Worm (Caenorhabditis elegans): Measurements from ENCODE around the gene ubc-19.

The ubc-19 gene

DNA sequence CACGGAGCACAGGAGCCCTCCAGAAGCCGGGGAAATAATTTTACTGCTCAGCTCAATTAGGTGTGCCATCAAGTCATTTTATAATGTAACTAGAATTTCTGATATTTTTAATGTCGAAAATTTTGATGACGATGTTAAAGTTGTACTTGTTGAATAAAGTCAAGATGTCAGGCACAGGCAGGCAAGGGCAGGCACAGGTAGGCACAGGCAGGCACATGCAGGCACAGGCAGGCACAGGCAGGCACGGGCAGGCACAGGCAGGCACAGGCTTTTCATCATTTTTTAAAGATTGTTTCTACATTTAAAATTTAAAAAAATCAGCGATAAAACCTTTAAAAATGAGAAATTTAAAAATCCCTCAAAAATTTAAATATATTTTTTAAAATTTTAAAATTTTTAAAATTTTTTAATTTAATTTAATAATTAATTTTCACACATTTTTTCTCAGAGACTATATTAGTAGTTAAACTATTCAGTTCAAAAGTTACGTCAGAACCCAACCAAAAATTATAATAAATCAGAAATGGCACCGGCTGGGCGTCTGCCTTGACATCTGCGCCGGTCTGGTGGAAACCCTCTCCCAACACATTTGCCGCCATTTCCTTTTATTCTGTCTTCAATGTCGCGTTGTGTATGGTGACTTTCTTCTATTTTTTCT, 19.8 kb upstream of the ubc-19 start, which contains the start of gene Y17D7C.6:
Y17D7C.6 (plus strand) TSS at position 608 of the 658 bp plus-strand sequence.
- no peak for TF ChIP-seq tbx-2 (tag; optimal IDR thresholded peaks at IDR 0.05)
- no peak for TF ChIP-seq ceh-28 (tag; optimal IDR thresholded peaks at IDR 0.05)
- TF ChIP-seq egl-5 (tag; optimal IDR thresholded peaks at IDR 0.05), result no peak
- TF ChIP-seq elt-1 (tag; optimal IDR thresholded peaks at IDR 0.05), result no peak
- no peak for TF ChIP-seq ceh-9 (tag; optimal IDR thresholded peaks at IDR 0.05)
- TF ChIP-seq nhr-25 (tag; optimal IDR thresholded peaks at IDR 0.05), result no peak
- no peak for TF ChIP-seq lin-15B (tag; optimal IDR thresholded peaks at IDR 0.05)
- TF ChIP-seq fkh-10 (GFP tag; optimal IDR thresholded peaks at IDR 0.05), result no peak
- TF ChIP-seq ceh-16 (tag; optimal IDR thresholded peaks at IDR 0.05), result no peak
- no peak for TF ChIP-seq nhr-23 (tag; optimal IDR thresholded peaks at IDR 0.05)
- TF ChIP-seq skn-1 (tag; optimal IDR thresholded peaks at IDR 0.05), result no peak
- no peak for TF ChIP-seq nhr-77 (tag; optimal IDR thresholded peaks at IDR 0.05)
- no peak for TF ChIP-seq jun-1 (tag; optimal IDR thresholded peaks at IDR 0.05)
- no peak for TF ChIP-seq ztf-4 (tag; optimal IDR thresholded peaks at IDR 0.05)
- no peak for TF ChIP-seq aly-2 (tag; optimal IDR thresholded peaks at IDR 0.05)

DNA sequence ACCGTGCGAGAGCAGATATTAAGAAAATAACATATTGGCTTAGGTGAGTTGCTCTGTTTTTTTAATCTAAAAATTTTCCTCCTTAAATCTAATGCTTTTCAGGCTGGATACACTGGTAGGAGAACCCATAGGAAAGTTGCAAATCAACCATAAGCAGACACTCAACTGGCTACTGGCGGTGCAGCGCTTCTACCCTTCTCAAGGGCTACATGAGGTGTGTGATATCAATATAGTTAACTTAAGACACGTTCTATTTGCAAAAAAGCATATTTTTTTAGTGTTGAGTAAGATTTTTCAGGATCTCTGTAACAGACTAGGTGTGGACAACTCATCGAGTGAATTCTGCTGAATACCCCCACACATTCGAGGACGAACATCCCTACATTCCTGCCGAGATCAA, 18.5 kb upstream of the ubc-19 start:
- TF ChIP-seq nhr-237 (tag; optimal IDR thresholded peaks at IDR 0.05), result no peak
- TF ChIP-seq lsy-12 (tag; optimal IDR thresholded peaks at IDR 0.05), result no peak
- no peak for TF ChIP-seq elt-2 (tag; optimal IDR thresholded peaks at IDR 0.05)
- no peak for TF ChIP-seq fkh-10 (GFP tag; optimal IDR thresholded peaks at IDR 0.05)
- no peak for TF ChIP-seq jun-1 (tag; optimal IDR thresholded peaks at IDR 0.05)

DNA sequence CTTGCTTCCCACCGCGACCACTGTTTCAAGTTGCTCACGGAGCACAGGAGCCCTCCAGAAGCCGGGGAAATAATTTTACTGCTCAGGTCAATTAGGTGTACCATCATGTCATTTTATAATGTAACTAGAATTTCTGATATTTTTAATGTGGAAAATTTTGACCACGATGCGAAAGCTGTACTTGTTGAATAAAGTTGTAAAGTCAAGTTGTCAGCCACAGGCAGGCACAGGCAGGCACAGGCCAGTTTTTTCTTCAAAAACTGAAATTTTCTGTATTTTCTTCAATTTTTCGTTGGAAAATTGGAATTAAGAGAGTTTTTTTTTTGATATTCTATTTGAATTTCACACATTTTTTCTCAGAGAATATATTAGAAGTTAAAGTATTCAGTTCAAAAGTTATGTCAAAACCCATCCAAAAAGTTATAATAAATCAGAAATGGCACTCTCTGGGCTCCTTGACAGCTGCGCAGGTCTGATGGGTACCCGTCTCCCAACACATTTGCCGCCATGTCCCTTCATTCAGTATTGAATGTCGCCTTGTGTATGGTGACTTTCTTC, 16.6 kb upstream of the ubc-19 start, which contains the start of gene Y17D7C.1:
Y17D7C.1 (plus strand) TSS at position 508 of the 558 bp plus-strand sequence.
- no peak for TF ChIP-seq elt-2 (tag; optimal IDR thresholded peaks at IDR 0.05)
- no peak for TF ChIP-seq ama-1 (optimal IDR thresholded peaks at IDR 0.05)
- TF ChIP-seq pha-4 (tag; optimal IDR thresholded peaks at IDR 0.05), result no peak
- TF ChIP-seq ceh-82 (tag; optimal IDR thresholded peaks at IDR 0.05), result no peak
- no peak for TF ChIP-seq mdl-1 (tag; optimal IDR thresholded peaks at IDR 0.05)
- no peak for TF ChIP-seq nfya-1 (tag; optimal IDR thresholded peaks at IDR 0.05; ENCODE audit: insufficient read depth)
- TF ChIP-seq ceh-28 (tag; optimal IDR thresholded peaks at IDR 0.05), result no peak
- no peak for TF ChIP-seq R02D3.7 (tag; optimal IDR thresholded peaks at IDR 0.05)
- no peak for TF ChIP-seq zag-1 (tag; optimal IDR thresholded peaks at IDR 0.05)
- no peak for TF ChIP-seq aly-2 (tag; optimal IDR thresholded peaks at IDR 0.05)
- TF ChIP-seq nhr-12 (tag; optimal IDR thresholded peaks at IDR 0.05), result no peak
- TF ChIP-seq ceh-9 (tag; optimal IDR thresholded peaks at IDR 0.05), result no peak
- TF ChIP-seq nhr-11 (tag; optimal IDR thresholded peaks at IDR 0.05), result no peak
- TF ChIP-seq mml-1 (tag; optimal IDR thresholded peaks at IDR 0.05), result no peak
- TF ChIP-seq unc-62 (GFP tag; optimal IDR thresholded peaks at IDR 0.05), result no peak
- TF ChIP-seq pqm-1 (tag; optimal IDR thresholded peaks at IDR 0.05), result no peak
- TF ChIP-seq eor-1 (tag; optimal IDR thresholded peaks at IDR 0.05), result no peak
- no peak for TF ChIP-seq nhr-237 (tag; optimal IDR thresholded peaks at IDR 0.05)

DNA sequence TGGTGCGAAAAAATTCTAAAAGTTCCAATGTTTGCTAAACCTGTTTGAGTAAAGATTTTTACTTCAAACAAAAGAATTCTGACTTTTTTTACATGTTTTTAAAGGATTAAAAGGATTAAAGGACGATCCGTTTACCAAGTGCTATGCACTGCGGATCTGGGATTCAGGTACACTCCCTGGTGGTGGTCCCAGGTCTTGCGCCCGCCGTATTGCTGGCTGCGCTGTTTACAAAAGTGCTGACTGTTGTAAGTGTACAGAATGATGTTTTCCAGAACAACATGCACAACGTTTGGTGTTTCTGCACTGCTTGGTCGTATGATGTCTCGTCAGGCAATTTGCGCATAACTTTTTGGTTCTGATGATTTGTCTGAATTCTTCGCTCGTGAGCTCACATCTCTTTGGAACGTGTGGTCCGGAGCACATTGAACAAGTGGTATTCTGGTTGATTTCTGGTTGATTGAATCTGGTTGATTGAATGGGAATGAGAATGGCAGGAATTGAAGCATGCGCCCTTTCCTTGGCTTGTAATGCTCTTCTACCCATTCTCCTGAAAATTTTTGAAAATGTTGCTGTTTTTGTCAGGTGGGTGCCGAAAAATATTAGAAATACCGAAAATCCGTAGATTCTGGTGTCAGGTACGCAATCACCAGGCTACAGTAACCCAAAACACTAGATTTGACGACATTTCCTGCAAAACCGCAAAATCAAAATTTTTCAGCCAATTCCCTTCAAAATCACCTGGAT, 15.9 kb upstream of the ubc-19 start:
- no peak for TF ChIP-seq skn-1 (tag; optimal IDR thresholded peaks at IDR 0.05)
- no peak for TF ChIP-seq hmg-11 (tag; optimal IDR thresholded peaks at IDR 0.05)
- no peak for TF ChIP-seq nhr-43 (tag; optimal IDR thresholded peaks at IDR 0.05; ENCODE audit: poor library complexity, severe bottlenecking)
- no peak for TF ChIP-seq ZK546.5 (tag; optimal IDR thresholded peaks at IDR 0.05)
- TF ChIP-seq mdl-1 (tag; optimal IDR thresholded peaks at IDR 0.05), result no peak
- TF ChIP-seq R02D3.7 (tag; optimal IDR thresholded peaks at IDR 0.05), result no peak
- TF ChIP-seq nhr-23 (tag; optimal IDR thresholded peaks at IDR 0.05), result no peak
